Worm (Caenorhabditis elegans) whole organism, L1 larva: ENCODE measurements around the gene mccc-1.

Experiments used
- F16B12.6 ChIP-seq: fragments of 150-350 bp; optimal IDR thresholded peaks from 2 replicates; lab custom pipeline; 2014; ENCODE audit warnings: missing biosample characterization, missing genetic modification characterization
- ets-5 ChIP-seq: fragments of 200-800 bp; sonication (Bioruptor generic); IDR thresholded peaks from 2 replicates; pipeline ENCODE4 v1.3.6; 2022; ENCODE audit warnings: missing genetic modification characterization, missing compliant biosample characterization
- hlh-17 ChIP-seq: fragments of 200-800 bp; sonication (Bioruptor generic); optimal IDR thresholded peaks from 2 replicates; lab custom pipeline; 2018; ENCODE audit warnings: missing genetic modification characterization, mild to moderate bottlenecking, missing compliant biosample characterization, moderate library complexity, borderline replicate concordance
- lin-13 ChIP-seq: fragments of 150-350 bp; optimal IDR thresholded peaks from 2 replicates; lab custom pipeline; 2014; ENCODE audit warnings: missing biosample characterization, missing genetic modification reagents, missing genetic modification characterization
- lin-39 ChIP-seq: fragments of 150-350 bp; optimal IDR thresholded peaks from 2 replicates; lab custom pipeline; 2014; ENCODE audit warnings: missing biosample characterization, missing genetic modification reagents, missing genetic modification characterization
- lsy-2 ChIP-seq, 2 experiments: fragments of 150-350 bp; optimal IDR thresholded peaks; 2 replicates each; lab custom pipeline; 2014; ENCODE audit warnings: missing biosample characterization in 2 of 2, missing genetic modification characterization in 2 of 2
- nhr-77 ChIP-seq: fragments of 150-350 bp; optimal IDR thresholded peaks from 2 replicates; lab custom pipeline; 2014; ENCODE audit warnings: missing biosample characterization, missing genetic modification characterization
- unc-62 ChIP-seq: fragments of 150-350 bp; optimal IDR thresholded peaks from 2 replicates; lab custom pipeline; 2014; ENCODE audit warnings: missing biosample characterization, missing genetic modification reagents, missing genetic modification characterization
- ztf-4 ChIP-seq: fragments of 150-350 bp; optimal IDR thresholded peaks from 2 replicates; lab custom pipeline; 2014; ENCODE audit warnings: missing biosample characterization, missing genetic modification characterization

- TF ChIP-seq nhr-77 (tag; lab: Kevin White, UChicago) (no peak), lsy-2 (tag; optimal IDR thresholded peaks at IDR 0.05; lab: Kevin White, UChicago) (no peak), ztf-4 (tag; lab: Kevin White, UChicago) (no peak), hlh-17 (GFP tag; lab: Kevin White, UChicago) (no peak), ets-5 (GFP tag; lab: Robert Waterston, UW) (no peak), lin-39 (tag; lab: Kevin White, UChicago) (no peak), F16B12.6 (no peak), lin-13 (GFP tag; lab: Kevin White, UChicago) (no peak), unc-62 (GFP tag; lab: Kevin White, UChicago) (no peak)
These were observed 33.4 kb upstream of the mccc-1 start, which contains the start of gene ssp-10 for ce11 chrIV:9850931-9851330.
